Fruit fly (Drosophila melanogaster) whole organism, wandering third instar larva: Measurements from ENCODE around the gene IP3K2.

Source experiments
- Abd-B ChIP-seq: fragments of >200 bp; optimal IDR thresholded peaks from 2 replicates; lab custom pipeline; 2017; ENCODE audit warnings: missing biosample characterization, missing genetic modification characterization
- Hnf4 ChIP-seq: fragments of 200-800 bp; sonication (Bioruptor generic); optimal IDR thresholded peaks from 2 replicates; lab custom pipeline; 2016; ENCODE audit warnings: missing biosample characterization, mild to moderate bottlenecking, missing genetic modification characterization
- N ChIP-seq: fragments of >200 bp; optimal IDR thresholded peaks from 2 replicates; lab custom pipeline; 2018; ENCODE audit warnings: missing biosample characterization, missing external identifiers, missing genetic modification characterization
- br ChIP-seq: fragments of 200-800 bp; sonication (Bioruptor generic); optimal IDR thresholded peaks from 2 replicates; lab custom pipeline; 2016; ENCODE audit warnings: missing biosample characterization, missing genetic modification characterization
- ey ChIP-seq: fragments of 200-800 bp; sonication (Bioruptor generic); optimal IDR thresholded peaks from 2 replicates; lab custom pipeline; 2016; ENCODE audit warnings: missing biosample characterization, missing genetic modification characterization
- psq ChIP-seq: fragments of 200-800 bp; sonication (Bioruptor generic); optimal IDR thresholded peaks from 3 replicates; lab custom pipeline; 2017; ENCODE audit warnings: missing biosample characterization, mild to moderate bottlenecking, missing genetic modification characterization, moderate library complexity
- tai ChIP-seq: sonication (Bioruptor generic); optimal IDR thresholded peaks from 2 replicates; lab custom pipeline; 2016; ENCODE audit warnings: missing biosample characterization, missing genetic modification characterization
- usp ChIP-seq: fragments of >200 bp; optimal IDR thresholded peaks from 2 replicates; lab custom pipeline; 2017; ENCODE audit warnings: missing biosample characterization, missing genetic modification characterization

- TF ChIP-seq N (GFP tag; lab: Kevin White, UChicago) (no peak), Hnf4 (GFP tag; lab: Kevin White, UChicago) (no peak), Abd-B (GFP tag; lab: Kevin White, UChicago) (no peak), usp (GFP tag; lab: Kevin White, UChicago) (no peak), br (GFP tag; lab: Kevin White, UChicago) (no peak), psq (GFP tag; lab: Kevin White, UChicago) (no peak), tai (GFP tag; lab: Kevin White, UChicago) (no peak), ey (GFP tag; lab: Kevin White, UChicago) (no peak)
These were observed 1.2 kb upstream of the IP3K2 start, which contains the start of gene CG1764 for dm6 chrX:13302315-13302614.
